Worm (Caenorhabditis elegans) whole organism, L2 larva: Measurements from ENCODE around the gene Y94H6A.5.

Source experiments
- lin-13 ChIP-seq: fragments of 150-350 bp; optimal IDR thresholded peaks from 2 replicates; lab custom pipeline; 2014; ENCODE audit warnings: missing biosample characterization, missing genetic modification reagents, missing genetic modification characterization
- nhr-25 ChIP-seq: fragments of 150-350 bp; sonication (generic microtip); optimal IDR thresholded peaks from 3 replicates; lab custom pipeline; 2014; ENCODE audit warnings: missing biosample characterization, missing genetic modification characterization

ce11 chrIV:2708329-2708965 is 4.7 kb upstream of the Y94H6A.5 start:
- peak; percentile 85 for TF ChIP-seq lin-13 (GFP tag; lab: Kevin White, UChicago)
- TF ChIP-seq nhr-25 (tag; lab: Kevin White, UChicago) = peak; percentile 73
